Fruit fly (Drosophila melanogaster) whole organism, pupa: ENCODE results near the gene Dhfr.

ENCODE experiments used
- CG10348 ChIP-seq: fragments of 200-800 bp; sonication (Bioruptor generic); IDR thresholded peaks from 2 replicates; pipeline ENCODE4 v1.3.6; 2022; ENCODE audit warnings: missing biosample characterization, missing genetic modification characterization
- CG13204 ChIP-seq: fragments of 200-800 bp; sonication (Bioruptor generic); optimal IDR thresholded peaks from 2 replicates; lab custom pipeline; 2018; ENCODE audit warnings: missing biosample characterization, mild to moderate bottlenecking, missing genetic modification characterization, moderate library complexity
- CG34367 ChIP-seq: fragments of 200-800 bp; sonication (Bioruptor generic); optimal IDR thresholded peaks from 2 replicates; lab custom pipeline; 2018; ENCODE audit warnings: missing biosample characterization, mild to moderate bottlenecking, missing genetic modification characterization
- CG4496 ChIP-seq: fragments of 200-800 bp; sonication (Bioruptor generic); IDR thresholded peaks from 3 replicates; pipeline ENCODE4 v1.3.6; 2022; ENCODE audit warnings: missing biosample characterization, missing genetic modification characterization
- EcR ChIP-seq: fragments of 200-800 bp; sonication (Bioruptor generic); optimal IDR thresholded peaks from 3 replicates; lab custom pipeline; 2019; ENCODE audit warnings: missing biosample characterization, missing genetic modification characterization, mild to moderate bottlenecking, moderate library complexity, missing genetic modification reagents
- Pif1A ChIP-seq: fragments of 200-800 bp; sonication (Bioruptor generic); optimal IDR thresholded peaks from 3 replicates; lab custom pipeline; 2016; ENCODE audit warnings: missing biosample characterization, missing genetic modification characterization
- Pif1B ChIP-seq: fragments of 200-800 bp; sonication (Bioruptor generic); optimal IDR thresholded peaks from 3 replicates; lab custom pipeline; 2016; ENCODE audit warnings: missing biosample characterization, missing genetic modification characterization
- Snoo ChIP-seq: fragments of 200-800 bp; sonication (Bioruptor generic); optimal IDR thresholded peaks from 3 replicates; lab custom pipeline; 2017; ENCODE audit warnings: missing biosample characterization, mild to moderate bottlenecking, missing genetic modification characterization, inconsistent platforms

DNA sequence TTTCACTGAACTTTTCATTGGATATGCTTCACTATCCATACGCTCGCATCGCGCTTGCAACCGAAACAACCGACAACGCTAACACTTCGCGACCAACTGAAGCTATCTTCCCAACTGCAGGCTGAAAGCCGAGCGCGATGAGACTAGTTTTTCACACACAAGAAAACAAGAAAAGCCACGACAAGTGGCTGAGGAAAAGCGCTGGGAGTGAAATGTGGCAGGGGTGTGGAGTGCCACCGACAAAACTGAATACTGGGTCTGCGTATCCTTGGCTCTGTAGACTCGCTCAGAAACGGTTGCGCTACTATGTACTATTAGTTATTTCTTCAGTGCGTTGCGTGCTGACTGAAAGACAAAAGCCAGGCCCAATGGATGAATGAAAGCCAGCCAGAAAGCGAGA, 14.4 kb downstream of the Dhfr start, which contains the start of gene Cad89D:
- TF ChIP-seq Pif1A (GFP tag; lab: Kevin White, UChicago) (no peak), Pif1B (no peak), Snoo (tag; lab: Kevin White, UChicago) (no peak), CG4496 (no peak), CG13204 (no peak), EcR (GFP tag; lab: Kevin White, UChicago) (no peak), CG10348 (no peak), CG34367 (tag; lab: Kevin White, UChicago) (no peak)
